Fruit fly (Drosophila melanogaster) whole organism, wandering third instar larva: Measurements from ENCODE around the gene AstC.

ENCODE experiments used
- Abd-B ChIP-seq: fragments of >200 bp; optimal IDR thresholded peaks from 2 replicates; lab custom pipeline; 2017; ENCODE audit warnings: missing biosample characterization, missing genetic modification characterization
- CG32264 ChIP-seq: fragments of 200-800 bp; sonication (Bioruptor generic); optimal IDR thresholded peaks from 2 replicates; lab custom pipeline; 2016; ENCODE audit warnings: missing biosample characterization, missing genetic modification characterization
- CG9705 ChIP-seq: fragments of 200-800 bp; sonication (Bioruptor generic); optimal IDR thresholded peaks from 2 replicates; lab custom pipeline; 2018; ENCODE audit warnings: missing biosample characterization, mild to moderate bottlenecking, missing genetic modification characterization
- CrebA ChIP-seq: fragments of 200-800 bp; sonication (Bioruptor generic); optimal IDR thresholded peaks from 2 replicates; lab custom pipeline; 2016; ENCODE audit warnings: missing biosample characterization, mild to moderate bottlenecking, missing genetic modification characterization, borderline replicate concordance
- Dfd ChIP-seq: fragments of >200 bp; optimal IDR thresholded peaks from 2 replicates; lab custom pipeline; 2017; ENCODE audit warnings: missing biosample characterization, missing genetic modification characterization
- Dif ChIP-seq: fragments of 200-275, 200-300 bp; sonication (Bioruptor generic); optimal IDR thresholded peaks from 2 replicates; lab custom pipeline; 2018; ENCODE audit warnings: missing biosample characterization, missing genetic modification characterization; ENCODE audit not compliant: partially characterized antibody
- GATAd ChIP-seq: sonication (Bioruptor generic); optimal IDR thresholded peaks from 2 replicates; lab custom pipeline; 2016; ENCODE audit warnings: missing biosample characterization, missing genetic modification characterization
- HLH106 ChIP-seq: fragments of 200-800 bp; optimal IDR thresholded peaks from 3 replicates; lab custom pipeline; 2019; ENCODE audit warnings: missing biosample characterization, mild to moderate bottlenecking, missing genetic modification characterization, moderate library complexity
- Hnf4 ChIP-seq: fragments of 200-800 bp; sonication (Bioruptor generic); optimal IDR thresholded peaks from 2 replicates; lab custom pipeline; 2016; ENCODE audit warnings: missing biosample characterization, mild to moderate bottlenecking, missing genetic modification characterization
- Hr78 ChIP-seq: fragments of >200 bp; optimal IDR thresholded peaks from 2 replicates; lab custom pipeline; 2017; ENCODE audit warnings: missing biosample characterization, missing genetic modification characterization
- Hr83 ChIP-seq: fragments of 200-300 bp; sonication (Bioruptor generic); optimal IDR thresholded peaks from 2 replicates; lab custom pipeline; 2016; ENCODE audit warnings: missing biosample characterization, mild to moderate bottlenecking, missing genetic modification characterization, moderate library complexity; ENCODE audit not compliant: poor library complexity, severe bottlenecking
- Jra ChIP-seq: sonication (Bioruptor generic); optimal IDR thresholded peaks from 2 replicates; lab custom pipeline; 2016; ENCODE audit warnings: missing biosample characterization, missing genetic modification characterization
- Mio ChIP-seq: sonication (Bioruptor generic); optimal IDR thresholded peaks from 2 replicates; lab custom pipeline; 2016; ENCODE audit warnings: missing biosample characterization, missing genetic modification characterization
- Myc ChIP-seq: fragments of >200 bp; optimal IDR thresholded peaks from 2 replicates; lab custom pipeline; 2017
- N ChIP-seq: fragments of >200 bp; optimal IDR thresholded peaks from 2 replicates; lab custom pipeline; 2018; ENCODE audit warnings: missing biosample characterization, missing external identifiers, missing genetic modification characterization
- OdsH ChIP-seq: fragments of 200-800 bp; sonication (Bioruptor generic); optimal IDR thresholded peaks from 2 replicates; lab custom pipeline; 2016; ENCODE audit warnings: missing biosample characterization, mild to moderate bottlenecking, missing genetic modification characterization
- Rel ChIP-seq, 2 experiments: fragments of 200-800 bp; sonication (Bioruptor generic) in 1 of 2; optimal IDR thresholded peaks; 2 replicates in 1 of 2; 3 replicates in 1 of 2; lab custom pipeline; 2016 to 2019; ENCODE audit warnings: mild to moderate bottlenecking in 2 of 2, missing biosample characterization in 2 of 2, missing genetic modification characterization in 2 of 2, moderate library complexity in 1 of 2
- Sp1 ChIP-seq: fragments of 200-800 bp; sonication (Bioruptor generic); optimal IDR thresholded peaks from 3 replicates; lab custom pipeline; 2019; ENCODE audit warnings: missing biosample characterization, mild to moderate bottlenecking, missing genetic modification characterization, moderate library complexity
- Vsx2 ChIP-seq: fragments of 200-300, 225-300 bp; sonication (Bioruptor generic); optimal IDR thresholded peaks from 2 replicates; lab custom pipeline; 2018; ENCODE audit warnings: missing biosample characterization, missing genetic modification characterization; ENCODE audit not compliant: partially characterized antibody
- br ChIP-seq: fragments of 200-800 bp; sonication (Bioruptor generic); optimal IDR thresholded peaks from 2 replicates; lab custom pipeline; 2016; ENCODE audit warnings: missing biosample characterization, missing genetic modification characterization
- brk ChIP-seq: fragments of 200-800 bp; sonication (Bioruptor generic); optimal IDR thresholded peaks from 2 replicates; lab custom pipeline; 2016; ENCODE audit warnings: missing biosample characterization, mild to moderate bottlenecking, missing genetic modification characterization
- dl ChIP-seq, 2 experiments: fragments of 175-275, 200-275 bp in 1 of 2; fragments of 200-275 bp in 1 of 2; sonication (Bioruptor generic); optimal IDR thresholded peaks; lab custom pipeline; 2018; ENCODE audit warnings: mild to moderate bottlenecking in 2 of 2, missing biosample characterization in 2 of 2, missing genetic modification characterization in 2 of 2, moderate library complexity in 2 of 2; ENCODE audit not compliant: partially characterized antibody in 2 of 2, insufficient read depth in 1 of 2
- dmrt93B ChIP-seq: fragments of 200-800 bp; sonication (Bioruptor generic); optimal IDR thresholded peaks from 2 replicates; lab custom pipeline; 2018; ENCODE audit warnings: missing biosample characterization, mild to moderate bottlenecking, missing genetic modification characterization
- dsf ChIP-seq: sonication (Bioruptor generic); optimal IDR thresholded peaks from 2 replicates; lab custom pipeline; 2016; ENCODE audit warnings: missing biosample characterization, missing genetic modification characterization, borderline replicate concordance
- ey ChIP-seq: fragments of 200-800 bp; sonication (Bioruptor generic); optimal IDR thresholded peaks from 2 replicates; lab custom pipeline; 2016; ENCODE audit warnings: missing biosample characterization, missing genetic modification characterization
- foxo ChIP-seq, 2 experiments: fragments of 200-800 bp; sonication (Bioruptor generic); optimal IDR thresholded peaks; 2 replicates in 1 of 2; 3 replicates in 1 of 2; lab custom pipeline; 2016 to 2017; ENCODE audit warnings: missing biosample characterization in 2 of 2, missing genetic modification characterization in 2 of 2
- fru ChIP-seq: fragments of 200-800 bp; sonication (Bioruptor generic); optimal IDR thresholded peaks from 3 replicates; lab custom pipeline; 2016; ENCODE audit warnings: missing biosample characterization, mild to moderate bottlenecking, missing genetic modification characterization
- h ChIP-seq: fragments of 200-800 bp; sonication (Bioruptor generic); optimal IDR thresholded peaks from 3 replicates; lab custom pipeline; 2016; ENCODE audit warnings: missing biosample characterization, mild to moderate bottlenecking, missing genetic modification characterization
- jim ChIP-seq: fragments of 175-275, 200-325 bp; sonication (Bioruptor generic); optimal IDR thresholded peaks from 2 replicates; lab custom pipeline; 2016; ENCODE audit warnings: missing biosample characterization, mild to moderate bottlenecking, missing genetic modification characterization
- lola ChIP-seq: fragments of >200 bp; optimal IDR thresholded peaks from 2 replicates; lab custom pipeline; 2017; ENCODE audit warnings: missing biosample characterization, missing genetic modification characterization
- pan ChIP-seq: fragments of >200 bp; optimal IDR thresholded peaks from 2 replicates; lab custom pipeline; 2017
- psq ChIP-seq: fragments of 200-800 bp; sonication (Bioruptor generic); optimal IDR thresholded peaks from 3 replicates; lab custom pipeline; 2017; ENCODE audit warnings: missing biosample characterization, mild to moderate bottlenecking, missing genetic modification characterization, moderate library complexity
- rgr ChIP-seq: fragments of 200-800 bp; sonication (Bioruptor generic); optimal IDR thresholded peaks from 3 replicates; lab custom pipeline; 2016; ENCODE audit warnings: missing biosample characterization, mild to moderate bottlenecking, missing genetic modification characterization
- sage ChIP-seq: fragments of 200-800 bp; sonication (Bioruptor generic); optimal IDR thresholded peaks from 2 replicates; lab custom pipeline; 2016; ENCODE audit warnings: missing biosample characterization, mild to moderate bottlenecking, missing genetic modification characterization
- sv ChIP-seq: fragments of 200-800 bp; sonication (Bioruptor generic); optimal IDR thresholded peaks from 3 replicates; lab custom pipeline; 2016; ENCODE audit warnings: missing biosample characterization, missing genetic modification characterization
- tai ChIP-seq: sonication (Bioruptor generic); optimal IDR thresholded peaks from 2 replicates; lab custom pipeline; 2016; ENCODE audit warnings: missing biosample characterization, missing genetic modification characterization
- usp ChIP-seq: fragments of >200 bp; optimal IDR thresholded peaks from 2 replicates; lab custom pipeline; 2017; ENCODE audit warnings: missing biosample characterization, missing genetic modification characterization
- woc ChIP-seq: sonication (Bioruptor generic); optimal IDR thresholded peaks from 2 replicates; lab custom pipeline; 2016; ENCODE audit warnings: missing biosample characterization, mild to moderate bottlenecking, missing genetic modification characterization

Gene AstC

DNA sequence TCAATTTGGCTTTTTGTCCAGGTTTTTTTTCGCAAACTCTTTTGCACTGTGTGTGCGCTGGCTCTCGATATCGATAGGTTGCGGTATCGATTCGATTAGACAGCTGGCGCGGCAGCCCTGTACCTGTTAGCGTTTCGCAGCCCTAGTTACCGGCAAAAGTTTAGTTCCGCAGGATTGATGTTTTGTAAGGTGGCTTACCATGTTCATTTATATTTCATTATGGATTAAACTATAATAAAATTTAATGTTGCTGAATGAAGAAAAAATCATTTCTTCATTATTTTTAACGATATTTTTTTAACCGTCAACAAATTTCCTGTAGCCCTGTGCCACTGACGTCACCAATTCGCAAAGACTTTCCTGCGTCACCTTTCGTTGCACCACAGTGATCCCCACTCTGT lies 25.4 kb upstream of the AstC start, which contains the start of gene Reps:
TSS of gene Reps (minus strand) at position 84 of the 401 bp plus-strand sequence.
- peak; percentile 90 for TF ChIP-seq GATAd
- TF ChIP-seq Hnf4, result peak; percentile 97
- TF ChIP-seq Mio, result peak; percentile 87
- no peak for TF ChIP-seq N (GFP tag; lab: Kevin White, UChicago)
- peak; percentile 97 for TF ChIP-seq br (GFP tag; lab: Kevin White, UChicago)
- TF ChIP-seq jim, result peak; percentile 87
- TF ChIP-seq brk (GFP tag; lab: Kevin White, UChicago), result no peak
- TF ChIP-seq Sp1, result peak; percentile 97
- TF ChIP-seq usp, result no peak
- peak; percentile 98 for TF ChIP-seq h (GFP tag; lab: Kevin White, UChicago)
- no peak for TF ChIP-seq Myc (lab: Kevin White, UChicago)
- no peak for TF ChIP-seq Dfd (GFP tag; lab: Kevin White, UChicago)
- TF ChIP-seq CrebA, result no peak
- no peak for TF ChIP-seq tai (GFP tag; lab: Kevin White, UChicago)
- no peak for TF ChIP-seq Abd-B (GFP tag; lab: Kevin White, UChicago)
- TF ChIP-seq dsf (GFP tag; lab: Kevin White, UChicago), result peak; percentile 94
- TF ChIP-seq CG32264 (GFP tag; lab: Kevin White, UChicago), result peak; percentile 88
- peak; percentile 97 for TF ChIP-seq OdsH (GFP tag; lab: Kevin White, UChicago)
- TF ChIP-seq Jra (GFP tag; lab: Kevin White, UChicago), result peak; percentile 97
- TF ChIP-seq woc (GFP tag; lab: Kevin White, UChicago), result peak; percentile 97
- peak; percentile 98 for TF ChIP-seq HLH106 (tag; lab: Kevin White, UChicago)
- peak; percentile 83 to 99 for TF ChIP-seq foxo (GFP tag; optimal IDR thresholded peaks at IDR 0.05; lab: Kevin White, UChicago)
- peak; percentile 93 for TF ChIP-seq sage (GFP tag; lab: Kevin White, UChicago)
- TF ChIP-seq pan, result no peak
- TF ChIP-seq lola (GFP tag; lab: Kevin White, UChicago), result no peak
- TF ChIP-seq CG9705, result peak; percentile 97
- TF ChIP-seq Hr78 (GFP tag; lab: Kevin White, UChicago), result no peak
- TF ChIP-seq Hr83 (GFP tag; lab: Kevin White, UChicago), result peak; percentile 94
- no peak for TF ChIP-seq Dif (GFP tag; lab: Kevin White, UChicago)
- TF ChIP-seq ey (GFP tag; lab: Kevin White, UChicago), result peak; percentile 97
- peak; percentile 79 for TF ChIP-seq Rel (GFP tag; optimal IDR thresholded peaks at IDR 0.05; lab: Kevin White, UChicago)
- peak; percentile 88 for TF ChIP-seq Rel (tag; optimal IDR thresholded peaks at IDR 0.05; lab: Kevin White, UChicago)
- no peak for TF ChIP-seq dl (GFP tag; optimal IDR thresholded peaks at IDR 0.05; lab: Kevin White, UChicago; ENCODE audit: insufficient read depth in 1 of 2, partially characterized antibody in 2 of 2)
- peak; percentile 98 for TF ChIP-seq rgr (GFP tag; lab: Kevin White, UChicago)
- TF ChIP-seq Vsx2 (GFP tag; lab: Kevin White, UChicago), result no peak
- peak; percentile 97 for TF ChIP-seq fru (GFP tag; lab: Kevin White, UChicago)
- peak; percentile 95 for TF ChIP-seq psq (GFP tag; lab: Kevin White, UChicago)
- peak; percentile 98 for TF ChIP-seq sv (GFP tag; lab: Kevin White, UChicago)
- peak; percentile 98 for TF ChIP-seq dmrt93B (GFP tag; lab: Kevin White, UChicago)

DNA sequence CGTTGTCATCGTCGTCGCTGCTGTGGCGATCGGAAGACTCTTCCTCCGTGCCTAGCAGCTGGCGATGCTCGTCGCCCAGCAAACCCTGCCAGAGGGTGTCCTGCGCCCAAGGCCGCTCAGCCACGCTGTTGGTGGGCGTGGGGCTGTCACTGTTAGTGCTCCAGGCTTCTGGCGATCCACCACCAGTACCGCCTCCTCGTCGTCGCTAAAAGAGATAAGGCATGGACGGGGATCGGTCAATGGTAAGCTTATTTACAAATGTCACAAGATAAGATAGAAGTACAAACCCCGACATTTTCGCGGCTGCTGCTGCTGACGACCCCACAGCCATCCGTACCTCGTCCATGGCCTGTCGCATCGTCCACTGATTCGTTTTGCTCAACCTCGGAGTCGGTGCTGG lies 24.1 kb upstream of the AstC start:
- TF ChIP-seq brk (GFP tag; lab: Kevin White, UChicago), result no peak
- no peak for TF ChIP-seq dsf (GFP tag; lab: Kevin White, UChicago)
- no peak for TF ChIP-seq Dfd (GFP tag; lab: Kevin White, UChicago)
- no peak for TF ChIP-seq sage (GFP tag; lab: Kevin White, UChicago)
- TF ChIP-seq OdsH (GFP tag; lab: Kevin White, UChicago), result no peak
- no peak for TF ChIP-seq woc (GFP tag; lab: Kevin White, UChicago)
- TF ChIP-seq Jra (GFP tag; lab: Kevin White, UChicago), result no peak
- no peak for TF ChIP-seq GATAd
- no peak for TF ChIP-seq foxo (GFP tag; optimal IDR thresholded peaks at IDR 0.05; lab: Kevin White, UChicago)
- no peak for TF ChIP-seq br (GFP tag; lab: Kevin White, UChicago)
- no peak for TF ChIP-seq pan
- TF ChIP-seq tai (GFP tag; lab: Kevin White, UChicago), result no peak
- TF ChIP-seq jim, result no peak
- no peak for TF ChIP-seq Mio
- TF ChIP-seq fru (GFP tag; lab: Kevin White, UChicago), result no peak
- no peak for TF ChIP-seq ey (GFP tag; lab: Kevin White, UChicago)
- TF ChIP-seq dmrt93B (GFP tag; lab: Kevin White, UChicago), result no peak
